Fruit fly (Drosophila melanogaster): ENCODE results near the gene squ.
A peak's percentile ranks its signal among the peaks of the same experiment; 100 is the strongest.

Gene squ

DNA sequence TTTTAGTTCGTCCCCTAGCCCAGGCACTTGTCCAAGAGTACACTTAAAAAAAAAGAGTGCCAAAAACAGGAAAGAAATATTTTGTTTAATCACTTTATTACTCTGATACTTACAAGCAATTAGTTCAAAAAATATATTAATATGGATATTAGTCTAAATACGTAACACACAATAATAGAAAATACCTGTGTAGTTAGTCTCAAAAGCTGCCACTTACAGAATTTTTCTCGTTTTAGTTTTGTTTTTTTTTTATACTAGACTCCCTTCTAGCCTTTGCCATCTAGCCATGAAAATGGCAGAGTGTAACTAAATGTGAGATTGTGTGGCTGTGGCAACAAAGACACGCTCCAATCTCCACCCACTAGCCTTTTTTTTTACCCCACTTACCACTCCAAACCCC, 8.0 kb downstream of the squ start:
- TF ChIP-seq cic (GFP tag; optimal IDR thresholded peaks at IDR 0.05) (no peak), Crg-1 (GFP tag; optimal IDR thresholded peaks at IDR 0.05) (no peak), tj (GFP tag; optimal IDR thresholded peaks at IDR 0.05) (no peak), ovo (GFP tag; optimal IDR thresholded peaks at IDR 0.05) (no peak), Mnt (GFP tag; optimal IDR thresholded peaks at IDR 0.05) (no peak), CG12768 (GFP tag; optimal IDR thresholded peaks at IDR 0.05) (no peak), toe (GFP tag; optimal IDR thresholded peaks at IDR 0.05) (no peak)

DNA sequence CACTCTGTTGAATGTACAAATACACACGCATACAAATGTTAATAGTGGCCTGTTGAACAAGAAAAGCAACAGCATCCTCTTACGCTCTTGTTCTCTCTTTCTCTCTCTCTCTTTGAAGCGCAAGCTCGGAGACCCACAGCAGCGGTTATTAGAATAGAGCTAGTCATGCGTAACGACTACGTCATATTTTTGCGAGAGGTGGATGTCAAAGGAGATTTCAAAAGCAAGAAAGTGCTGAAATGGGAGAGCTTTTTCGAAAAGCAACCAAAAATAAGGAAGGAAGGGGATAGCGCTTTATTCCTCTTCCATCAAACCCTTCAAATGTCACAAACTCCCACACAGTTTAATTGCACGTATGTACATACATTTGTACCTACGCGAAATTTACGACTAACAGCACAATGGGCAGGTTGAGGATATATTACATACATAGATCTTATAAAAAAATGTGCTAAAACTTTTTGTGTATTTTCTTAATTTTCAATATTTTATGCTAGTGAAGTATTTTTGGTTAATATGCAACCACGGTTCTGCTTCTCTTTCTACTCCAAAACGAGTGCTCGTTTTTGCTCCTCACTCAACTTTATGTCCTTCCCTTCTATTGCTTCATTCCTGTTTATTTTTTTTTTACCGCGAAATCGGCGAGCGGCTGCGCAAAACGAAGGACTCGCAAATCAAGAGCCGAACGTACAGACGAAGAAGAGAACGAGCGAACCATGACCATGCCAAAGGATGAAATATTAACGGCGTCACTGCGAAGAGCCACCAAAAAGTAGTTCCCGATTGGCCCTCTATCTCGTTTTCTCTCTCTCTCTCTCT, 10.2 kb downstream of the squ start:
- peak; percentile 85 for TF ChIP-seq kay (GFP tag; ENCODE audit: borderline replicate concordance)
- no peak for TF ChIP-seq cnc (optimal IDR thresholded peaks at IDR 0.05)
- TF ChIP-seq CG1620 (GFP tag; optimal IDR thresholded peaks at IDR 0.05) = no peak
- no peak for TF ChIP-seq tj (GFP tag; optimal IDR thresholded peaks at IDR 0.05)
- no peak for TF ChIP-seq cic (GFP tag; optimal IDR thresholded peaks at IDR 0.05)
- TF ChIP-seq Hr96 (GFP tag; optimal IDR thresholded peaks at IDR 0.05) = no peak
- no peak for TF ChIP-seq Crg-1 (GFP tag; optimal IDR thresholded peaks at IDR 0.05)
- TF ChIP-seq CG11617 (GFP tag; optimal IDR thresholded peaks at IDR 0.05) = no peak
- TF ChIP-seq bab1 (GFP tag; optimal IDR thresholded peaks at IDR 0.05) = no peak
- TF ChIP-seq CG7101 (tag; optimal IDR thresholded peaks at IDR 0.05) = no peak
- peak; percentile 32 for TF ChIP-seq CG5204 (GFP tag; optimal IDR thresholded peaks at IDR 0.05)
- no peak for TF ChIP-seq CG12768 (GFP tag; optimal IDR thresholded peaks at IDR 0.05)

DNA sequence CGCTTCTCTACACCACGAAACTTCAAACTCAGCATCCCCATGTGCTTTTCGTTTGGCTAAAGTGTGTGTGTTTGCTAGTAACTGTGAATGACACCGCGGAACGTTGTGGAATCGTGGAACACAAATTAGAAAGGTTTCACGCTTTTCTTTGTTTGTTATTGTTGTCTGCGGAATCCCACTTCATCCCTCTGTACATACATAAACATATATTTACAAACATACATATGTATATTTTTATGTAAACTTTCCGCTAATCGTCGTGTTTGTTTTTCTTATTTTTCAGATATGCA, 10.7 kb downstream of the squ start:
- no peak for TF ChIP-seq CG5204 (GFP tag; optimal IDR thresholded peaks at IDR 0.05)
- no peak for TF ChIP-seq CG12768 (GFP tag; optimal IDR thresholded peaks at IDR 0.05)
- TF ChIP-seq CG1620 (GFP tag; optimal IDR thresholded peaks at IDR 0.05) = no peak
- no peak for TF ChIP-seq tj (GFP tag; optimal IDR thresholded peaks at IDR 0.05)
- peak; percentile 2 for TF ChIP-seq Mnt (GFP tag; optimal IDR thresholded peaks at IDR 0.05)
- no peak for TF ChIP-seq Crg-1 (GFP tag; optimal IDR thresholded peaks at IDR 0.05)
- no peak for TF ChIP-seq Hr96 (GFP tag; optimal IDR thresholded peaks at IDR 0.05)
- no peak for TF ChIP-seq CG14711 (tag; optimal IDR thresholded peaks at IDR 0.05)

DNA sequence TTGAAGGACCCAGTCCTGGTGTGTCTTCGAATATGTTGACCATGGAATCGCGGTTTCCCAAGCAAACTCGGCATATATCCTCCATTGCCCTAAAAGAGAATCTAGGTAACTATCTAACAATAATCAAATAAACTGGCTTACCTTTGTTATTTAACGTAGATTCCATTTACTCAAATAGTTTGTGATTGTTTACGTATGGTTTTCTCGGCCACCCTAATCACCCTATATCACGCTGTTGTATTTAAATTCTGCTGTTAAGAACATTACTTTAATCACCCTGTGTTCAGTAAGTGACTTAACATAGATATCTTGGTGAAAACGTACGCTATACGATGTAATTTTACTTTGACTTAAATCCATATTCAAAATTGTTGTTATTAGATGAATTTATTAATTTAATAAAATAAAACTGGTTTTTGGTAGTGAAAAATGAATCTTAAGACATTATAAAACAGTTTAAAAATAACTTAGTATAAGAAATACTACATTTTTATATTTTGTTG, 23.2 kb downstream of the squ start:
- peak; percentile 6 for TF ChIP-seq bab1 (GFP tag; optimal IDR thresholded peaks at IDR 0.05)
- TF ChIP-seq Crg-1 (GFP tag; optimal IDR thresholded peaks at IDR 0.05) = no peak
- TF ChIP-seq Hr96 (GFP tag; optimal IDR thresholded peaks at IDR 0.05) = no peak
- TF ChIP-seq cnc (optimal IDR thresholded peaks at IDR 0.05) = no peak
- no peak for TF ChIP-seq CG7101 (tag; optimal IDR thresholded peaks at IDR 0.05)
- TF ChIP-seq CG11617 (GFP tag; optimal IDR thresholded peaks at IDR 0.05) = no peak

DNA sequence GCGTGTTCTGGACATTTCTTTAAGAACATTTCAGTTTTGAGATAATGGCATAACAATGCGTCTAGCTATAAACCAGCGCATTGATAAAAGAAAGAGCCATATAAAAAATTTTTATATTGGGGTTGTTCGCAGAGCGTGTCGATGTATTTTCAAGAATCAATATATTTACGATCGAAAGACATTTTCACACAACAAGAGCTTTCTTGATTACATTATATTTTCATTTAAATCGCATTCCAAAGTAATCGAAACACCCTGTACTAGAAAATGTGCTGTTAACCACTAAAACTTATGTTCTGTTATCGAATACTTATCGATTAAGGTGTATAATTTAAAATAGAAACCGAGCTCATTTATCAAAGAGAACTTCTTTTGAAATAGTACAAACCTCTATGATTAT, 23.9 kb downstream of the squ start:
- TF ChIP-seq Crg-1 (GFP tag; optimal IDR thresholded peaks at IDR 0.05) (peak; percentile 58), CG7045 (GFP tag; optimal IDR thresholded peaks at IDR 0.05) (peak; percentile 62), CG12768 (GFP tag; optimal IDR thresholded peaks at IDR 0.05) (no peak), CG33017 (tag; optimal IDR thresholded peaks at IDR 0.05) (peak; percentile 15), CG7101 (tag; optimal IDR thresholded peaks at IDR 0.05) (peak; percentile 56), Clk (GFP tag; optimal IDR thresholded peaks at IDR 0.05) (no peak), ovo (GFP tag; optimal IDR thresholded peaks at IDR 0.05) (no peak), pad (GFP tag; optimal IDR thresholded peaks at IDR 0.05) (no peak), tj (GFP tag; optimal IDR thresholded peaks at IDR 0.05) (peak; percentile 4), Hr96 (GFP tag; optimal IDR thresholded peaks at IDR 0.05) (peak; percentile 29), CG1620 (GFP tag; optimal IDR thresholded peaks at IDR 0.05) (peak; percentile 66), CG5204 (GFP tag; optimal IDR thresholded peaks at IDR 0.05) (peak; percentile 74), bab1 (GFP tag; optimal IDR thresholded peaks at IDR 0.05) (peak; percentile 72), cic (GFP tag; optimal IDR thresholded peaks at IDR 0.05) (no peak), cnc (optimal IDR thresholded peaks at IDR 0.05) (no peak), Mnt (GFP tag; optimal IDR thresholded peaks at IDR 0.05) (peak; percentile 26), CG14711 (tag; optimal IDR thresholded peaks at IDR 0.05) (no peak), kay (GFP tag; ENCODE audit: borderline replicate concordance) (peak; percentile 73), CG11617 (GFP tag; optimal IDR thresholded peaks at IDR 0.05) (peak; percentile 43), toe (GFP tag; optimal IDR thresholded peaks at IDR 0.05) (peak; percentile 71)

DNA sequence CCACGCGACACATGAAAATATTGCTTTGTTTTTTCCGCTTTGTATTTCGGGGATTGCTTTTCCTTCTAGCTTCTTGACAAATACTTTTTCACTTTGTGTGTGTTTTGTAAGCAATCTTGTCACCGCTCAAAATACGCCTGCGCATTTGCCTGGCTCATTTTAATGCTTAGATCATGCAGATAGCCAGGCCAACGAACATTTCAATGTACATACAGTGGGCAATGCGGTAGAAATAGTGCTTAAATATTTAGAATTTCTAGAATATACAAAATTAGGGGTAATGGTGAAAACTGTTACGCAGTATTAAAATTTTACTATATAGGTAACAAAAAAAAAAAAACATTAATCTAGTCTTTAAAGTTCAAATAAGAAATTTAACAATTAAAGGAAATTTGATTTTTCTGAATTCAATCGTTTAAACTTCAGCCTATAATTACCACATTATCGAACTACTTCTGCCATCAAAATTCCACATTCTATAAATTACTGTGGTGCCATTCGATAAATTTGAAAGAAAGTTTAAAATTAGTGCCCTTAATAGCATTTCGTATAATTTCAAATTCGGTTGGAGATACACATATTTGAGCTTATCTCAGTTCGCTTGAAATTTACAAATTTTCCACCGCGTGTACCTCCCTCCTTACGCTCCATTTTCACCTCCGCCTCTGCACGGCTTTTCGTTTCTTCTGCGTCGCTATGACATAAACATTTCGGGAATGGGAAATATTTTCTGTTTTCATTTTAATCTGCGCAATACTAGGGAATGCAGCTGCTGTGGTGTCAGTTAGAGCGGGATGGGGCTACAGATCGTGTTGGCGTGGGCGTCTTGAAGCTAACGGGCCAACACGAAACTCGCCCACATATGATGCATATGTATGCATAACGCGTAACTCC, 27.3 kb downstream of the squ start:
- TF ChIP-seq bab1 (GFP tag; optimal IDR thresholded peaks at IDR 0.05) (peak; percentile 22), Hr96 (GFP tag; optimal IDR thresholded peaks at IDR 0.05) (no peak), kay (GFP tag; ENCODE audit: borderline replicate concordance) (peak; percentile 49), Clk (GFP tag; optimal IDR thresholded peaks at IDR 0.05) (no peak), CG7101 (tag; optimal IDR thresholded peaks at IDR 0.05) (no peak), tj (GFP tag; optimal IDR thresholded peaks at IDR 0.05) (peak; percentile 83)

Data from whole organism, adult.